Worm (Caenorhabditis elegans) whole organism, L1 larva: ENCODE measurements around the gene arl-6.

Experiments used
- blmp-1 ChIP-seq: fragments of 150-350 bp; optimal IDR thresholded peaks from 2 replicates; lab custom pipeline; 2014; ENCODE audit warnings: missing biosample characterization, missing genetic modification characterization
- hpl-2 ChIP-seq: fragments of 150-350 bp; optimal IDR thresholded peaks from 2 replicates; lab custom pipeline; 2014; ENCODE audit warnings: missing biosample characterization, missing genetic modification reagents, missing genetic modification characterization
- nhr-12 ChIP-seq: sonication (generic microtip); optimal IDR thresholded peaks from 2 replicates; lab custom pipeline; 2017; ENCODE audit warnings: missing biosample characterization, missing genetic modification characterization
- nhr-237 ChIP-seq: fragments of 150-350 bp; optimal IDR thresholded peaks from 2 replicates; lab custom pipeline; 2014; ENCODE audit warnings: missing biosample characterization, missing genetic modification characterization
- nhr-85 ChIP-seq: sonication (generic microtip); peaks from one replicate; lab custom pipeline; 2016; ENCODE audit warnings: missing genetic modification characterization, inconsistent platforms, missing compliant biosample characterization
- skn-1 ChIP-seq: fragments of 150-350 bp; optimal IDR thresholded peaks from 2 replicates; lab custom pipeline; 2014; ENCODE audit warnings: missing biosample characterization, missing genetic modification characterization
- snpc-4 ChIP-seq: fragments of 150-350 bp; optimal IDR thresholded peaks from 2 replicates; lab custom pipeline; 2014; ENCODE audit warnings: missing biosample characterization, missing genetic modification characterization
- tbx-2 ChIP-seq: sonication (generic microtip); optimal IDR thresholded peaks from 2 replicates; lab custom pipeline; 2016; ENCODE audit warnings: missing genetic modification characterization, missing compliant biosample characterization
- unc-62 ChIP-seq: fragments of 150-350 bp; optimal IDR thresholded peaks from 2 replicates; lab custom pipeline; 2014; ENCODE audit warnings: missing biosample characterization, missing genetic modification reagents, missing genetic modification characterization
- unc-86 ChIP-seq: sonication (generic microtip); optimal IDR thresholded peaks from 2 replicates; lab custom pipeline; 2016; ENCODE audit warnings: missing genetic modification characterization, missing compliant biosample characterization
- ztf-11 ChIP-seq, 2 experiments: sonication (generic microtip); optimal IDR thresholded peaks; 2 replicates each; lab custom pipeline; 2016 to 2017; ENCODE audit warnings: missing genetic modification characterization in 2 of 2, missing biosample characterization in 1 of 2, missing compliant biosample characterization in 1 of 2

DNA sequence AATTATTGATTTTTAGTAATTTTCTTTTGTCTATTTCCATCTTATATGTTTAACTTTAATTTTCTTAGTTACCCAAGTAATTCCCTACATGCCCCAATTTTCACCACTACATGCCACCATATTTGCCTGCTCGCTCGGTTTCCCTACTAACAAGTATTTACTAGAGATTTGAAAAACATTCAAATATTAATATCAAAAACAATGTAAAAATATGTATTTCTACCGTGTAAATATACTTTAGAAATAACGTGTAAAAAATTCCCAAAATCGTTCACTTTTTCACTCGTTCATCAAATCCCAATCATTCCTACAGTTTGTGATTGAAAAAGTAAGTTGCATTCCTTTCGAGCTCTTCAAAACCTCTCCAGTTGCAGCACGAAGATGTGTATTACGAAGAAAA is 12.0 kb upstream of the arl-6 start, which contains the start of gene F26A1.3:
- no peak for TF ChIP-seq skn-1 (tag; lab: Kevin White, UChicago)
- no peak for TF ChIP-seq tbx-2
- no peak for TF ChIP-seq ztf-11 (tag; optimal IDR thresholded peaks at IDR 0.05; lab: Kevin White, UChicago)
- TF ChIP-seq blmp-1 (tag; lab: Kevin White, UChicago): no peak
- no peak for TF ChIP-seq unc-86
- no peak for TF ChIP-seq hpl-2 (GFP tag; lab: Kevin White, UChicago)
- no peak for TF ChIP-seq snpc-4 (tag; lab: Kevin White, UChicago)
- TF ChIP-seq nhr-237: no peak
- TF ChIP-seq nhr-85: no peak
- TF ChIP-seq nhr-12: no peak
- TF ChIP-seq unc-62 (GFP tag; lab: Kevin White, UChicago): no peak
